Fruit fly (Drosophila melanogaster) whole organism, wandering third instar larva: Measurements from ENCODE around the gene CG6712.

Experiments
- Dfd ChIP-seq: fragments of >200 bp; optimal IDR thresholded peaks from 2 replicates; lab custom pipeline; 2017; ENCODE audit warnings: missing biosample characterization, missing genetic modification characterization
- Dif ChIP-seq: fragments of 200-275, 200-300 bp; sonication (Bioruptor generic); optimal IDR thresholded peaks from 2 replicates; lab custom pipeline; 2018; ENCODE audit warnings: missing biosample characterization, missing genetic modification characterization; ENCODE audit not compliant: partially characterized antibody
- GATAd ChIP-seq: sonication (Bioruptor generic); optimal IDR thresholded peaks from 2 replicates; lab custom pipeline; 2016; ENCODE audit warnings: missing biosample characterization, missing genetic modification characterization
- Hr78 ChIP-seq: fragments of >200 bp; optimal IDR thresholded peaks from 2 replicates; lab custom pipeline; 2017; ENCODE audit warnings: missing biosample characterization, missing genetic modification characterization
- OdsH ChIP-seq: fragments of 200-800 bp; sonication (Bioruptor generic); optimal IDR thresholded peaks from 2 replicates; lab custom pipeline; 2016; ENCODE audit warnings: missing biosample characterization, mild to moderate bottlenecking, missing genetic modification characterization
- Sp1 ChIP-seq: fragments of 200-800 bp; sonication (Bioruptor generic); optimal IDR thresholded peaks from 3 replicates; lab custom pipeline; 2019; ENCODE audit warnings: missing biosample characterization, mild to moderate bottlenecking, missing genetic modification characterization, moderate library complexity
- br ChIP-seq: fragments of 200-800 bp; sonication (Bioruptor generic); optimal IDR thresholded peaks from 2 replicates; lab custom pipeline; 2016; ENCODE audit warnings: missing biosample characterization, missing genetic modification characterization
- fru ChIP-seq: fragments of 200-800 bp; sonication (Bioruptor generic); optimal IDR thresholded peaks from 3 replicates; lab custom pipeline; 2016; ENCODE audit warnings: missing biosample characterization, mild to moderate bottlenecking, missing genetic modification characterization
- tai ChIP-seq: sonication (Bioruptor generic); optimal IDR thresholded peaks from 2 replicates; lab custom pipeline; 2016; ENCODE audit warnings: missing biosample characterization, missing genetic modification characterization
- usp ChIP-seq: fragments of >200 bp; optimal IDR thresholded peaks from 2 replicates; lab custom pipeline; 2017; ENCODE audit warnings: missing biosample characterization, missing genetic modification characterization

- no peak for TF ChIP-seq Dfd (GFP tag; lab: Kevin White, UChicago)
- TF ChIP-seq fru (GFP tag; lab: Kevin White, UChicago): no peak
- TF ChIP-seq Dif (GFP tag; lab: Kevin White, UChicago): no peak
- no peak for TF ChIP-seq Hr78 (GFP tag; lab: Kevin White, UChicago)
- no peak for TF ChIP-seq Sp1 (GFP tag; lab: Kevin White, UChicago)
- TF ChIP-seq OdsH (GFP tag; lab: Kevin White, UChicago): no peak
- no peak for TF ChIP-seq br (GFP tag; lab: Kevin White, UChicago)
- TF ChIP-seq tai (GFP tag; lab: Kevin White, UChicago): no peak
- no peak for TF ChIP-seq usp (GFP tag; lab: Kevin White, UChicago)
- no peak for TF ChIP-seq GATAd (GFP tag; lab: Kevin White, UChicago)
Measured at dm6 chr2L:12097698-12098097, 1.4 kb upstream of the CG6712 start, which contains the start of gene Ced-12.
